Worm (Caenorhabditis elegans): ENCODE data around the gene mec-3.

The mec-3 gene

DNA sequence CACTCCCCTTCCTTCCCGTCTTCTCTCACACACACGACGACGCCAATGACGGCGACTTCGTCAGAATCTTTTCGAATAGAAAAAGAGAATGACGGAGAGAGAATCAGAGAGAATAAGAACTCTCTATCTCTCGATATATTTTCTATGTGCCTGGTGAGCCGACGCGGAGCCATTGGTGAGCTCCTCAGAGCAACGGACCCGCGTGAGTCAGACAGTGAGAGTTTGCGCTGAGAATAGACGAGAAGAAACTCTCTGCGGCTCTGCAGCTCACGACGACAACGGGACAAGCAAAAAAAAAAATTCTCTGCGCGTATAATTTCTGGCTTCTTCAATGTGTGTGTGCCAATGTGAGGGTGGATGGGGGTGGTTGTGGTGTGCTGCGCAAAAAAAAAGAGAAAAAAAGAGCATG, 38.3 kb upstream of the mec-3 start:
- TF ChIP-seq ceh-13 (GFP tag; optimal IDR thresholded peaks at IDR 0.05) (no peak), hmg-4 (GFP tag; optimal IDR thresholded peaks at IDR 0.05) (no peak), aly-1 (tag; optimal IDR thresholded peaks at IDR 0.05) (no peak), ceh-36 (tag; optimal IDR thresholded peaks at IDR 0.05) (no peak), tbx-11 (GFP tag; IDR thresholded peaks at IDR 0.05) (no peak), hnd-1 (tag; optimal IDR thresholded peaks at IDR 0.05) (no peak)

DNA sequence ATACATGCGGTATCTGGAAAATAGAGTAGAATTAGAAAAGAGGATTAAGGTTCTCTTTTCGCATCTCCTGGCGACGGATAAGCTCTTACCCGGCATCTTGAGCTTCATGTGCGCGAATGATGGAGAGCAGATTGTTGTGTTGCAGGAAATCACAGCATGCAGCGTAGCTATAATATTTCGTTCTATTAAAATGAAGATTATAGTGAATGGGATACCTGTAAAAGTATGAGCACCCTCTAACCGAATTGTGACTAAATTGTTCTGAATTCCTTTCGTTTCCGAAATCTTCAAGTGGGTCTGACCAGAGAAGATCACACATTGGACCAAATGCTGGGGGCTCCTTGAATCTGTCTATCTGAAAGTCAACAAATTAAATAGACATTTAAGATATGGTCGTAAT, 36.7 kb upstream of the mec-3 start:
- no peak for TF ChIP-seq pes-1 (GFP tag; IDR thresholded peaks at IDR 0.05)
- TF ChIP-seq hmbx-1 (tag; optimal IDR thresholded peaks at IDR 0.05) = no peak
- no peak for TF ChIP-seq hnd-1 (tag; optimal IDR thresholded peaks at IDR 0.05)
- no peak for TF ChIP-seq B0310.2 (tag; optimal IDR thresholded peaks at IDR 0.05)
- TF ChIP-seq scrt-1 (GFP tag; IDR thresholded peaks at IDR 0.05) = no peak
- no peak for TF ChIP-seq tbx-37 (GFP tag; conservative IDR thresholded peaks at IDR 0.05)
- TF ChIP-seq tra-4 (tag; optimal IDR thresholded peaks at IDR 0.05) = no peak
- no peak for TF ChIP-seq F13C5.2 (tag; optimal IDR thresholded peaks at IDR 0.05)
- TF ChIP-seq aly-1 (tag; optimal IDR thresholded peaks at IDR 0.05) = no peak
- TF ChIP-seq tbx-11 (GFP tag; IDR thresholded peaks at IDR 0.05) = no peak
- no peak for TF ChIP-seq flt-1 (GFP tag; IDR thresholded peaks at IDR 0.05)
- no peak for TF ChIP-seq sea-1 (GFP tag; conservative IDR thresholded peaks at IDR 0.05)
- no peak for TF ChIP-seq ceh-13 (GFP tag; optimal IDR thresholded peaks at IDR 0.05)

DNA sequence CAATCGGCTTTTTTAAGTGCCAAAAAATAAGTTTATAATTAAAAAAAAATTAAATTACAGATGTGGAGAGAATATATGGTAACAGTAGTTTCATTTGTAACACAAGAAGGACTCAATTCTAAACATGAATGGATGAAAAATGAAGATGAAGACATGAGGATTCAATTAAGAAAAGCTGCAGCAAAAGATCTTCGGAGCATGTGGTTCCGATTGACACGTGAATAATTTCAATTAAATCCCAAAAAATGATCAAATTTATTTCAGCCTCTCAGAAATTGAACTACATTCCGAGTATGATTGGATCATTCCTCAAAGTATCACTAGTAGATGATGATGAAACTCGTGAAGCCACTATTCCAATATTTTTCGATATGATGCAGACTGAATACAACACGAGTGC, 27.7 kb upstream of the mec-3 start:
- TF ChIP-seq ama-1 (optimal IDR thresholded peaks at IDR 0.05) = no peak
- no peak for TF ChIP-seq sea-1 (GFP tag; conservative IDR thresholded peaks at IDR 0.05)
- no peak for TF ChIP-seq pes-1 (GFP tag; IDR thresholded peaks at IDR 0.05)
- TF ChIP-seq ets-7 (tag; optimal IDR thresholded peaks at IDR 0.05) = no peak
- no peak for TF ChIP-seq flt-1 (GFP tag; IDR thresholded peaks at IDR 0.05)
- TF ChIP-seq ceh-13 (GFP tag; optimal IDR thresholded peaks at IDR 0.05) = no peak
- TF ChIP-seq hmg-4 (GFP tag; optimal IDR thresholded peaks at IDR 0.05) = no peak
- no peak for TF ChIP-seq scrt-1 (GFP tag; IDR thresholded peaks at IDR 0.05)
- no peak for TF ChIP-seq tbx-11 (GFP tag; IDR thresholded peaks at IDR 0.05)
- no peak for TF ChIP-seq B0310.2 (tag; optimal IDR thresholded peaks at IDR 0.05)
- TF ChIP-seq tra-4 (tag; optimal IDR thresholded peaks at IDR 0.05) = no peak
- TF ChIP-seq ceh-36 (tag; optimal IDR thresholded peaks at IDR 0.05) = no peak
- no peak for TF ChIP-seq hnd-1 (tag; optimal IDR thresholded peaks at IDR 0.05)
- TF ChIP-seq hmbx-1 (tag; optimal IDR thresholded peaks at IDR 0.05) = no peak
- no peak for TF ChIP-seq aly-1 (tag; optimal IDR thresholded peaks at IDR 0.05)
- no peak for TF ChIP-seq tbx-37 (GFP tag; conservative IDR thresholded peaks at IDR 0.05)
- TF ChIP-seq F13C5.2 (tag; optimal IDR thresholded peaks at IDR 0.05) = no peak

DNA sequence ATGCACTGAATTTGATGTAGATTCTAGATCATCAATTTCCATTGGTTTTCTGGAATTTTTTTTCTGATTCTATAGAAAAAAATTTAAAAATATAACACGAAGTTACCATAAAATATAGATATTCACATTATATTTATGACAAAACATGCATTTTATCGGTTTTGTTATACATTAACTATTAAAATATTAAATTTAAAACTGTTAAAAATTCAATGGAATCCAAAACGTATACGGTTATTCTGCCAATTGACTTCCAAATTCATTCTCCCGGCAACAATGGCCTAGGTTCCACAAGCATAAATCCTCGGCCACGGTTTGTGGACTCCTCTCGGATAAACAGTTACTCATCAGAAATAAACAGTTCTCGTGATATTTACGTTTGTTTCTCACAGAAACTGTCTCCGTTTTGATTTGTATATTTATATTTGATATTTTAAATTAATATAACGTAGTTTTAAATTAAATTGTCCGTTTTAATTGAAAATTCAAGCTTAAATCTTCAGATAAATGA, 22.0 kb upstream of the mec-3 start, which contains the start of the genes F01D4.5 and ced-5:
Gene F01D4.5 (minus strand): TSS at position 51 of the 511 bp plus-strand sequence.
Gene ced-5 (plus strand): TSS at position 504 of the 511 bp plus-strand sequence.
- TF ChIP-seq sea-1 (GFP tag; conservative IDR thresholded peaks at IDR 0.05) (no peak), ama-1 (optimal IDR thresholded peaks at IDR 0.05) (no peak), B0310.2 (tag; optimal IDR thresholded peaks at IDR 0.05) (peak; percentile 26), scrt-1 (GFP tag; IDR thresholded peaks at IDR 0.05) (no peak), ceh-13 (GFP tag; optimal IDR thresholded peaks at IDR 0.05) (no peak), hmbx-1 (tag; optimal IDR thresholded peaks at IDR 0.05) (no peak), flt-1 (GFP tag; IDR thresholded peaks at IDR 0.05) (0 out of 2 replicates have a peak, but pooled peaks have one; percentile 46), F13C5.2 (tag; optimal IDR thresholded peaks at IDR 0.05) (no peak), pes-1 (GFP tag; IDR thresholded peaks at IDR 0.05) (no peak; the same call in 1 of the 2 replicates), tra-4 (tag; optimal IDR thresholded peaks at IDR 0.05) (no peak), ceh-36 (tag; optimal IDR thresholded peaks at IDR 0.05) (no peak), hnd-1 (tag; optimal IDR thresholded peaks at IDR 0.05) (peak; percentile 24), tbx-37 (GFP tag; conservative IDR thresholded peaks at IDR 0.05) (peak; percentile 86), tbx-11 (GFP tag; IDR thresholded peaks at IDR 0.05) (no peak), aly-1 (tag; optimal IDR thresholded peaks at IDR 0.05) (no peak), ets-7 (tag; optimal IDR thresholded peaks at IDR 0.05) (no peak), hmg-4 (GFP tag; optimal IDR thresholded peaks at IDR 0.05) (no peak)

DNA sequence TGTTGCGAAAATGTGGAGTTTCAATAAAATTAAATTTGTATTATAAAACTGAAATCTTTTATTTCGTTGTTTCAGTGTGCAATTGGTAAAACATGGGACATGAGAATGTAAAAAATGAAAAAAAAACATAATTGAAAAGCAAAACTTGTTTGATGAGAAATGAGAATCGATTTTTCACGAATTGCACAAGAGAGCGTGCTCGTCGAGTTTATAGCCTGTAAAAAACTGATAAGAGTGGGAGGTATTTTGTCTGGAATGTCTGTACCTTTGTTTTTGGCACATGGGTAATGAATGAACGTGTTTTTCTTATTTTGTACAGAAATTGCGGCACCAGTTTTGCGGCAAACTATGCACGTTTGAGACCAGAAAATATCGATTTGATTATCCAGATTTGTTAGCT, 20.9 kb upstream of the mec-3 start:
- TF ChIP-seq ets-7 (tag; optimal IDR thresholded peaks at IDR 0.05) (no peak), tbx-11 (GFP tag; IDR thresholded peaks at IDR 0.05) (no peak), pes-1 (GFP tag; IDR thresholded peaks at IDR 0.05) (no peak), B0310.2 (tag; optimal IDR thresholded peaks at IDR 0.05) (no peak), F13C5.2 (tag; optimal IDR thresholded peaks at IDR 0.05) (no peak), hmbx-1 (tag; optimal IDR thresholded peaks at IDR 0.05) (no peak), tra-4 (tag; optimal IDR thresholded peaks at IDR 0.05) (no peak), ceh-13 (GFP tag; optimal IDR thresholded peaks at IDR 0.05) (no peak), aly-1 (tag; optimal IDR thresholded peaks at IDR 0.05) (no peak), scrt-1 (GFP tag; IDR thresholded peaks at IDR 0.05) (no peak)

DNA sequence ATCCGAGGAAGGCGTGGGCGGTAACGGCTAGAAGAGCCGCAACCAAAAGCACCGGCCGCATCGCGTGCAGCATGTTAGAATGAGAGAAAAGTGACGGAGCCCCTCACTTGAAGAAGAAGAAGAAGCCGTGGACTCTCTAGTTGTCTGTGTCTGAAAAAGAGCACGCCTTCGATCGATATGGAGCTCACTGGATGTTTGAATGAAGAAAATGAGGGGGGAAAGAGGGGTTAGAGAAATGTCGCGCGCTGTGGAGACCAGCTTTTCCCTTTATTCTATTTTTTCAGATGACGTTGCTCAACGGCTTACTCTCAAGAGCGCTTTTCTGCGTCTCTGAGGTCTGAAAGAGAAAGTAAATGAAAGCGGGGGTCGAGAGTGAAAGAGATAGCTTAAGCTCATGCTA, 20.0 kb upstream of the mec-3 start, which contains the start of gene egl-21:
Gene egl-21 (minus strand): TSS at position 150 of the 400 bp plus-strand sequence.
- TF ChIP-seq aly-1 (tag; optimal IDR thresholded peaks at IDR 0.05) (no peak), tbx-11 (GFP tag; IDR thresholded peaks at IDR 0.05) (peak; percentile 36; the same call in 1 of the 2 replicates)

DNA sequence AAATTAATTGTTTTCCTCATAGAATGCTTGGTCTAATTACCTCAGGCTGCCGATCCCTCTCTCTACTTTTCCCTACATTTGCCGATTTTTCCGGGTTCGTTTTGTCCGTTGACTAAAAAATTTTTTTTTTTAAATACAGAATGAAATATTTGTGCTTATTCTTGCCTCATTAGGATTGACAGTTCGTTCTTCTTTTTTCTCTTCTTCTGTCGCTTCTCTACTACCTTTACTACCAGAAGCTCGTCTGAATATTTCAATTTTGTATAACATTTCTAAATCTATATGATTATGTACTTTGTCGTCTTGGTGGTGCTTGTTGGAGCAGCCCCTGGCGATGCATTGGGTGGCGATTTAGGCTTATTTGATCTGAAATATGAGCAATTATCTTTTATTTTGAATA, 13.6 kb upstream of the mec-3 start:
- TF ChIP-seq sea-1 (GFP tag; conservative IDR thresholded peaks at IDR 0.05) (no peak), ceh-36 (tag; optimal IDR thresholded peaks at IDR 0.05) (no peak), ets-7 (tag; optimal IDR thresholded peaks at IDR 0.05) (no peak), B0310.2 (tag; optimal IDR thresholded peaks at IDR 0.05) (no peak), hmg-4 (GFP tag; optimal IDR thresholded peaks at IDR 0.05) (no peak), pes-1 (GFP tag; IDR thresholded peaks at IDR 0.05) (no peak), scrt-1 (GFP tag; IDR thresholded peaks at IDR 0.05) (no peak), F13C5.2 (tag; optimal IDR thresholded peaks at IDR 0.05) (no peak), aly-1 (tag; optimal IDR thresholded peaks at IDR 0.05) (no peak), hnd-1 (tag; optimal IDR thresholded peaks at IDR 0.05) (no peak), tra-4 (tag; optimal IDR thresholded peaks at IDR 0.05) (no peak), tbx-37 (GFP tag; conservative IDR thresholded peaks at IDR 0.05) (no peak), ama-1 (optimal IDR thresholded peaks at IDR 0.05) (no peak), flt-1 (GFP tag; IDR thresholded peaks at IDR 0.05) (no peak), tbx-11 (GFP tag; IDR thresholded peaks at IDR 0.05) (no peak), hmbx-1 (tag; optimal IDR thresholded peaks at IDR 0.05) (no peak)
